Worm (Caenorhabditis elegans) whole organism, L4 larva: ENCODE measurements around the gene srh-21.

ENCODE experiments used
- F10B5.3 ChIP-seq: sonication (generic microtip); optimal IDR thresholded peaks from 2 replicates; lab custom pipeline; 2016; ENCODE audit warnings: mild to moderate bottlenecking, missing genetic modification characterization, missing compliant biosample characterization
- F26F4.8 ChIP-seq: fragments of 200-800 bp; sonication (Bioruptor generic); conservative IDR thresholded peaks from 2 replicates; pipeline ENCODE4 v1.3.6; 2022; ENCODE audit warnings: missing genetic modification characterization, missing compliant biosample characterization
- F37D6.2 ChIP-seq: sonication (generic microtip); optimal IDR thresholded peaks from 2 replicates; lab custom pipeline; 2016; ENCODE audit warnings: mild to moderate bottlenecking, missing genetic modification characterization, missing compliant biosample characterization
- F44E2.7 ChIP-seq: fragments of 200-800 bp; sonication (Bioruptor generic); IDR thresholded peaks from 2 replicates; pipeline ENCODE4 v2.1.2; 2022; ENCODE audit warnings: missing genetic modification characterization, missing compliant biosample characterization
- T20F7.1 ChIP-seq: fragments of 200-800 bp; sonication (Bioruptor generic); optimal IDR thresholded peaks from 2 replicates; lab custom pipeline; 2018; ENCODE audit warnings: mild to moderate bottlenecking, missing genetic modification characterization, missing compliant biosample characterization
- Y75B8A.6 ChIP-seq: fragments of 200-800 bp; sonication (Bioruptor generic); IDR thresholded peaks from 2 replicates; pipeline ENCODE4 v1.3.6; 2022; ENCODE audit warnings: missing genetic modification reagents, missing genetic modification characterization, missing compliant biosample characterization
- ZK337.2 ChIP-seq: fragments of 200-800 bp; sonication (Bioruptor generic); IDR thresholded peaks from 2 replicates; pipeline ENCODE4 v1.3.6; 2022; ENCODE audit warnings: missing genetic modification reagents, missing genetic modification characterization, missing compliant biosample characterization
- aly-2 ChIP-seq: sonication (generic microtip); optimal IDR thresholded peaks from 2 replicates; lab custom pipeline; 2018; ENCODE audit warnings: missing biosample characterization, missing genetic modification characterization
- arid-1 ChIP-seq: fragments of 200-800 bp; sonication (Bioruptor generic); conservative IDR thresholded peaks from 2 replicates; pipeline ENCODE4 v1.3.6; 2022; ENCODE audit warnings: missing genetic modification reagents, missing genetic modification characterization, missing compliant biosample characterization
- attf-4 ChIP-seq: sonication (generic microtip); optimal IDR thresholded peaks from 3 replicates; lab custom pipeline; 2017; ENCODE audit warnings: missing biosample characterization, missing genetic modification characterization
- ceh-28 ChIP-seq: fragments of 150-350 bp; optimal IDR thresholded peaks from 2 replicates; lab custom pipeline; 2014; ENCODE audit warnings: missing biosample characterization, missing genetic modification reagents, missing genetic modification characterization
- ceh-32 ChIP-seq: sonication (generic microtip); optimal IDR thresholded peaks from 2 replicates; lab custom pipeline; 2016; ENCODE audit warnings: mild to moderate bottlenecking, missing genetic modification characterization, missing compliant biosample characterization; ENCODE audit not compliant: poor library complexity
- ces-1 ChIP-seq: fragments of 150-350 bp; sonication (generic microtip); optimal IDR thresholded peaks from 4 replicates; lab custom pipeline; 2014; ENCODE audit warnings: missing biosample characterization, missing genetic modification reagents, missing genetic modification characterization
- ctbp-1 ChIP-seq: fragments of 200-800 bp; sonication (Bioruptor generic); IDR thresholded peaks from 2 replicates; pipeline ENCODE4 v1.3.6; 2022; ENCODE audit warnings: missing genetic modification reagents, missing genetic modification characterization, missing compliant biosample characterization
- daf-16 ChIP-seq, 3 experiments: sonication (generic microtip); optimal IDR thresholded peaks; 2 replicates each; lab custom pipeline; 2016 to 2017; ENCODE audit warnings: missing genetic modification characterization in 3 of 3, missing genetic modification reagents in 3 of 3, mild to moderate bottlenecking in 2 of 3, missing compliant biosample characterization in 2 of 3, missing biosample characterization in 1 of 3, moderate library complexity in 1 of 3
- daf-19 ChIP-seq: fragments of 200-800 bp; sonication (Bioruptor generic); conservative IDR thresholded peaks from 2 replicates; pipeline ENCODE4 v1.3.6; 2022; ENCODE audit warnings: missing genetic modification characterization, missing compliant biosample characterization
- daf-8 ChIP-seq: fragments of 200-800 bp; sonication (Bioruptor generic); IDR thresholded peaks from 2 replicates; pipeline ENCODE4 v1.3.6; 2022; ENCODE audit warnings: missing genetic modification characterization, missing compliant biosample characterization
- dmd-8 ChIP-seq: fragments of 200-800 bp; sonication (Bioruptor generic); IDR thresholded peaks from 2 replicates; pipeline ENCODE4 v1.3.6; 2022; ENCODE audit warnings: missing genetic modification characterization, missing compliant biosample characterization
- dve-1 ChIP-seq: sonication (generic microtip); optimal IDR thresholded peaks from 2 replicates; lab custom pipeline; 2017; ENCODE audit warnings: antibody characterized with exemption, mild to moderate bottlenecking, missing genetic modification characterization, missing compliant biosample characterization; ENCODE audit not compliant: insufficient read depth
- fkh-10 ChIP-seq: fragments of 150-350 bp; optimal IDR thresholded peaks from 2 replicates; lab custom pipeline; 2014; ENCODE audit warnings: missing biosample characterization, missing genetic modification reagents, missing genetic modification characterization
- hif-1 ChIP-seq, 2 experiments: sonication (generic microtip); optimal IDR thresholded peaks; 2 replicates each; lab custom pipeline; 2016 to 2017; ENCODE audit warnings: missing compliant biosample characterization in 2 of 2, missing genetic modification characterization in 2 of 2, missing genetic modification reagents in 2 of 2, missing genotype in 2 of 2, mild to moderate bottlenecking in 1 of 2
- hlh-30 ChIP-seq: sonication (generic microtip); optimal IDR thresholded peaks from 2 replicates; lab custom pipeline; 2017; ENCODE audit warnings: antibody characterized with exemption, mild to moderate bottlenecking, missing genetic modification characterization, missing compliant biosample characterization; ENCODE audit not compliant: insufficient read depth
- hmg-1.1 ChIP-seq: fragments of 200-800 bp; sonication (Bioruptor generic); IDR thresholded peaks from 2 replicates; pipeline ENCODE4 v1.3.6; 2022; ENCODE audit warnings: missing genetic modification reagents, missing genetic modification characterization, missing compliant biosample characterization
- lir-3 ChIP-seq: sonication (generic microtip); optimal IDR thresholded peaks from 2 replicates; lab custom pipeline; 2016; ENCODE audit warnings: mild to moderate bottlenecking, missing genetic modification characterization, missing compliant biosample characterization
- madf-5 ChIP-seq, 2 experiments: fragments of 200-800 bp; sonication (Bioruptor generic); IDR thresholded peaks; 2 replicates each; pipeline ENCODE4 v1.3.6; 2022; ENCODE audit warnings: missing compliant biosample characterization in 2 of 2, missing genetic modification characterization in 2 of 2
- nhr-237 ChIP-seq: sonication (generic microtip); optimal IDR thresholded peaks from 2 replicates; lab custom pipeline; 2017; ENCODE audit warnings: missing biosample characterization, missing genetic modification characterization
- nhr-41 ChIP-seq: fragments of 200-800 bp; sonication (Bioruptor generic); IDR thresholded peaks from 2 replicates; pipeline ENCODE4 v1.3.6; 2022; ENCODE audit warnings: missing genetic modification reagents, missing genetic modification characterization, missing compliant biosample characterization
- nhr-48 ChIP-seq: sonication (generic microtip); optimal IDR thresholded peaks from 2 replicates; lab custom pipeline; 2016; ENCODE audit warnings: mild to moderate bottlenecking, missing genetic modification characterization, missing compliant biosample characterization
- spr-3 ChIP-seq: fragments of 200-800 bp; sonication (Bioruptor generic); optimal IDR thresholded peaks from 2 replicates; lab custom pipeline; 2018; ENCODE audit warnings: mild to moderate bottlenecking, missing genetic modification characterization, missing compliant biosample characterization
- unc-130 ChIP-seq: sonication (generic microtip); optimal IDR thresholded peaks from 2 replicates; lab custom pipeline; 2016; ENCODE audit warnings: missing genetic modification reagents, missing genetic modification characterization, missing compliant biosample characterization
- unc-39 ChIP-seq: sonication (generic microtip); optimal IDR thresholded peaks from 2 replicates; lab custom pipeline; 2017; ENCODE audit warnings: missing biosample characterization, missing genetic modification characterization
- unc-62 ChIP-seq, 3 experiments: fragments of 150-350 bp in 1 of 3; sonication (generic microtip); optimal IDR thresholded peaks in 2 of 3; peaks in 1 of 3; 1 replicate in 1 of 3; 2 replicates in 2 of 3; lab custom pipeline; 2014 to 2017; ENCODE audit warnings: missing biosample characterization in 3 of 3, missing genetic modification characterization in 3 of 3, missing genetic modification reagents in 3 of 3, missing genotype in 1 of 3
- ztf-11 ChIP-seq: fragments of 150-350 bp; optimal IDR thresholded peaks from 2 replicates; lab custom pipeline; 2014; ENCODE audit warnings: missing biosample characterization, missing genetic modification characterization

srh-21 gene

DNA sequence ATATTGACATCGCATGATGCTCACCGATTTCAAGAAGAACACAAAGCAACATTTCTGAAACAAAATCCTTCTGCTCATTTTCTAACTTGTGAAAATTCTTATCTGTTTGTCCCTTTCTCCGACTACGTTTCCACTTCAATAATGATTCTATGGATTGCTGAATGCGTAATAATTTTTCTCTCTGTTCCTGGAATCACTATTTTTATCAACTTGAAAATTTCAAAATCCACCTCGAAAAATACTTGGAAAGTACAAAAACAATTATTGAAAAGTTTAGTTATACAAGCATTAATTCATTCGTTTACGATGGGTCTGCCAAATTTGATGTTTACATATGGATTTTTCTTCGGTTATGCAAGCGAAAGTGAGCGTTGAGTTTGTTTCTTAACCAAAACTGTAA is 4.4 kb upstream of the srh-21 start, which contains the start of gene srh-22:
Gene srh-22, plus strand, starts transcription at position 301 of the 400 bp plus-strand sequence.
- no peak for TF ChIP-seq ZK337.2 (GFP tag; lab: Robert Waterston, UW)
- TF ChIP-seq F26F4.8, result no peak
- no peak for TF ChIP-seq hmg-1.1 (GFP tag; lab: Robert Waterston, UW)
- TF ChIP-seq dmd-8, result no peak
- no peak for TF ChIP-seq hif-1 (tag; optimal IDR thresholded peaks at IDR 0.05; lab: Kevin White, UChicago)
- TF ChIP-seq, all 104 proteins: peak for 0

DNA sequence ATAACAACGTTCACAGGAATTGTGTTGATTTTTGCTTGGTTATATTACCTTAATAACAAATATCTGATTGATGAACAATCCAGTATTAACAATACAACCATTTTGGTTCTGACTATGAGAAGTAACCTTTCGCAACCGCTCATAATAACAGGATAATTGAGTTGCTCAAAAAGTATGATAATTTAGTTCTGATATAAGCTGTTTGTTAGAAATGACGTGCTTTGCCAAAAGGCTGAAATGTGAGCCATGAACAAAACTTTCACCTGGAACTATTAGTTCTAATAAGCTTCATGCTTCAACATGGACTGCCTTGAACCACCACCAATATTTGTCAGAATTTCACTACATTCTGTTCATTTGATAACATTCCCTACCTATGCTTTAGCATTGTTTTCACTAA is 1.9 kb upstream of the srh-21 start, which contains the start of gene srh-20:
Gene srh-20, plus strand, starts transcription at position 301 of the 400 bp plus-strand sequence.
- TF ChIP-seq aly-2, result no peak
- no peak for TF ChIP-seq daf-16 (GFP tag; optimal IDR thresholded peaks at IDR 0.05; lab: Kevin White, UChicago)
- TF ChIP-seq daf-16 (tag; optimal IDR thresholded peaks at IDR 0.05; lab: Kevin White, UChicago), result no peak
- no peak for TF ChIP-seq F10B5.3 (tag; lab: Kevin White, UChicago)
- TF ChIP-seq dve-1, result no peak
- no peak for TF ChIP-seq nhr-41 (GFP tag; lab: Robert Waterston, UW)
- TF ChIP-seq daf-8 (GFP tag; lab: Robert Waterston, UW), result no peak
- TF ChIP-seq unc-130, result no peak

DNA sequence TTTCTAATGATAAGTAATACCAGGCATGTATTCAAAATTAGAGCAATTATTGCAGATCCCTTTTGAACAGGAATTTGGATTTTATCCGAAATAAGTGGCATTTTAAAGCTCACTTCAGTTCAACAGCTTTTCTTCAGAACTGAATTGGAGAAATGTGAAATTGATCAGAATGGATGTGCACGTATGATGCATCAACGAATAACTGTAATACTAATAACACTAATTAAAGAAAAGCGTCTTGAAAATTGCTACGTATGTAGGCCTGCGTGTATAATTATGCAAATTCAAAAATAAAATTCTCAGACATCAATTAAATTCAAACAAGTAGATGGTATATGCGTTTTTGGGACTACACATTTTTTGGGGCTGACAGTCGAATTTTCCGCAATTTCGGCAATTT is 3.4 kb downstream of the srh-21 start, which contains the start of gene str-205:
Gene str-205, minus strand, starts transcription at position 101 of the 400 bp plus-strand sequence.
- no peak for TF ChIP-seq nhr-48
- TF ChIP-seq lir-3 (tag; lab: Kevin White, UChicago), result no peak
- TF ChIP-seq hlh-30 (tag; lab: Kevin White, UChicago), result no peak
- TF ChIP-seq ztf-11 (tag; lab: Kevin White, UChicago), result no peak
- TF ChIP-seq ceh-32 (tag; lab: Kevin White, UChicago), result no peak
- TF ChIP-seq F44E2.7 (GFP tag; lab: Robert Waterston, UW), result no peak
- no peak for TF ChIP-seq madf-5 (GFP tag; IDR thresholded peaks at IDR 0.05; lab: Robert Waterston, UW)
- TF ChIP-seq ctbp-1 (GFP tag; lab: Robert Waterston, UW), result no peak
- TF ChIP-seq arid-1 (GFP tag; lab: Robert Waterston, UW), result no peak
- no peak for TF ChIP-seq daf-8 (GFP tag; lab: Robert Waterston, UW)
- TF ChIP-seq fkh-10, result no peak
- no peak for TF ChIP-seq ceh-28 (tag; lab: Kevin White, UChicago)
- no peak for TF ChIP-seq F37D6.2 (tag; lab: Kevin White, UChicago)
- TF ChIP-seq daf-19, result no peak
- no peak for TF ChIP-seq spr-3 (GFP tag; lab: Kevin White, UChicago)
- no peak for TF ChIP-seq T20F7.1 (GFP tag; lab: Kevin White, UChicago)

DNA sequence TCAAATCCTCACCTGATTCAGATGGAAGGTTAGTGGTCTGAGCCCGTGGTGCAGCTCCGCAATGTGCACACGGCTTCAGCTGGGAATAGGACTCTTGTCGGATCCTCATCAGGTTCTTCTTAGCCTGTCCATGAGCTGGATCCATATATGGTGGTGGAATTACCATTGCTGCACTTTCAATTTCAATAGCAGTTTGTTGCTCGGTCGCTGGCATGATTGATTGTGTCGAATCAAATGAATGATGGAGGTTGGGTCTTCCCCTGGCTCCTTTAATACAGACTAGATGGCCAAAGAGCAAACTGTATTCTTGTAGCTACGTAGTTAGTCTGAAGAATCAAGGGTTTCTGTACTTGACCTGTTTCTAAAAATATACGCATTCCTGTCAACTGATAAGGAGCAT is 6.3 kb downstream of the srh-21 start, which contains the start of gene C02E7.10:
Gene C02E7.10, minus strand, starts transcription at position 232 of the 400 bp plus-strand sequence.
- no peak for TF ChIP-seq attf-4 (tag; lab: Kevin White, UChicago)
- TF ChIP-seq unc-62 (GFP tag; optimal IDR thresholded peaks at IDR 0.05 in 1 of 2; lab: Kevin White, UChicago), result peak in 1 of 2 experiments; percentile 90
- TF ChIP-seq unc-62 (tag; optimal IDR thresholded peaks at IDR 0.05; lab: Kevin White, UChicago), result no peak
- TF ChIP-seq, all 104 proteins: peak for 1

DNA sequence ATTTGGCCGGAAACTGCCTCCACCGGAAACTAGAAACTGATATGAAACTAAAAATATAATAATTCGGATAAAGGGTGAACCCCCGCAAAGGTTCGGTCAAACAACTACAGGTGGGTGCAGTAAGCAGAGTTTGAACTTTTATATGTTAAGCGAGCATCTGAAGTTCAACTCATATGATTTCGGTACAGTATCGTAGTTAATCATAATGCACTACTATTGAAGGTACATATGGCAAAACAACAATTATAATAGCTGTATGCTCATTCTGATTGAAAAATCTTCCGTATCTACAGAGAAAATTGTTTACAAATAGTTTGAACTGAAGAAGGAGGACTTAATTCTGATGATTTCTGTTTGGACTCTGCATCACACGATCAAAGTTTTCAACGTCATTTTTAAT is 6.8 kb downstream of the srh-21 start:
- TF ChIP-seq ces-1 (GFP tag; lab: Kevin White, UChicago) (no peak), unc-39 (tag; lab: Kevin White, UChicago) (no peak), Y75B8A.6 (GFP tag; lab: Robert Waterston, UW) (no peak), unc-62 (GFP tag; optimal IDR thresholded peaks at IDR 0.05 in 1 of 2; lab: Kevin White, UChicago) (peak in 1 of 2 experiments; percentile 98), unc-62 (tag; optimal IDR thresholded peaks at IDR 0.05; lab: Kevin White, UChicago) (no peak), nhr-237 (no peak), hlh-30 (tag; lab: Kevin White, UChicago) (no peak)
